Worm (Caenorhabditis elegans): ENCODE measurements around the gene T25B6.5.

DNA sequence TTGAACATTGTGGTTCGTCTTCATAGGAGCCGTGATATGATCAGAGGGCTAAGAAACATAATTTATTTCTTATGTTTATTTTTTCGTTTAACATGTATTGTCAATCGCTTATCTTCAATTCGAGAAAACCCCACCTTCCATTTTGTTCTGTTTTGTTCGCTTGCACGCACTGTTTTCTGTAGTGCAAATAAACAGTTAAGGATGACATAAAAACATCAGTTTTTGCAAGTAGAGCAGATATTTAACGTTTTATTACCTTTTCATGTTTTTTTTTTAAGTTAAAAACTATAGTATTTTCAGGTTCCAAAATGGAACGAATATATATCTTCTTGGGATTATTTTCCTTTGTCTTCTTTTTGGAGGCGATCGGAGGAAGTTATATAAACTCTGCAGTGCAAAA, 35.8 kb upstream of the T25B6.5 start, which contains the start of gene F47E1.2:
- no peak for TF ChIP-seq med-1 (GFP tag; optimal IDR thresholded peaks at IDR 0.05; ENCODE audit: insufficient read depth)
- TF ChIP-seq klf-2 (GFP tag; conservative IDR thresholded peaks at IDR 0.05), result no peak
- TF ChIP-seq tab-1 (GFP tag; IDR thresholded peaks at IDR 0.05), result no peak
- TF ChIP-seq ref-1 (GFP tag; conservative IDR thresholded peaks at IDR 0.05), result no peak
- TF ChIP-seq cog-1 (tag; optimal IDR thresholded peaks at IDR 0.05), result no peak
- TF ChIP-seq ztf-29 (GFP tag; IDR thresholded peaks at IDR 0.05), result no peak
